Worm (Caenorhabditis elegans): ENCODE measurements around the gene F44E5.2.

F44E5.2 gene

ce11 chrII:11751615-11752174, 14.9 kb upstream of the F44E5.2 start:
- no peak for TF ChIP-seq egl-27 (tag; optimal IDR thresholded peaks at IDR 0.05)
- no peak for TF ChIP-seq elt-3 (tag; optimal IDR thresholded peaks at IDR 0.05)
- peak; percentile 52 for TF ChIP-seq lin-39 (tag; optimal IDR thresholded peaks at IDR 0.05)
- no peak for TF ChIP-seq mdl-1 (tag; optimal IDR thresholded peaks at IDR 0.05)
- TF ChIP-seq fkh-2 (tag; optimal IDR thresholded peaks at IDR 0.05), result no peak
- TF ChIP-seq ceh-16 (tag; optimal IDR thresholded peaks at IDR 0.05), result no peak
- no peak for TF ChIP-seq nhr-11 (tag; optimal IDR thresholded peaks at IDR 0.05)
- TF ChIP-seq ceh-28 (tag; optimal IDR thresholded peaks at IDR 0.05), result no peak
- no peak for TF ChIP-seq unc-39 (tag; optimal IDR thresholded peaks at IDR 0.05)
- no peak for TF ChIP-seq nhr-237 (tag; optimal IDR thresholded peaks at IDR 0.05)
- TF ChIP-seq sea-2 (GFP tag; optimal IDR thresholded peaks at IDR 0.05), result peak; percentile 56
- TF ChIP-seq R02D3.7 (tag; optimal IDR thresholded peaks at IDR 0.05), result no peak
- TF ChIP-seq pqm-1 (tag; optimal IDR thresholded peaks at IDR 0.05), result no peak
- TF ChIP-seq lsy-12 (tag; optimal IDR thresholded peaks at IDR 0.05), result no peak
- no peak for TF ChIP-seq nhr-43 (tag; optimal IDR thresholded peaks at IDR 0.05; ENCODE audit: poor library complexity, severe bottlenecking)
- peak; percentile 72 for TF ChIP-seq nfya-1 (tag; optimal IDR thresholded peaks at IDR 0.05; ENCODE audit: insufficient read depth)
- peak; percentile 29 for TF ChIP-seq lin-15B (tag; optimal IDR thresholded peaks at IDR 0.05)
- TF ChIP-seq elt-1 (tag; optimal IDR thresholded peaks at IDR 0.05), result no peak
- peak; percentile 68 for TF ChIP-seq hmg-11 (tag; optimal IDR thresholded peaks at IDR 0.05)
- TF ChIP-seq unc-62 (GFP tag; optimal IDR thresholded peaks at IDR 0.05), result peak; percentile 33

ce11 chrII:11753186-11753585, 13.4 kb upstream of the F44E5.2 start:
- TF ChIP-seq lin-39 (tag; optimal IDR thresholded peaks at IDR 0.05) (no peak), snpc-4 (tag; optimal IDR thresholded peaks at IDR 0.05) (peak; percentile 58)

- peak; percentile 65 for TF ChIP-seq fos-1 (tag; optimal IDR thresholded peaks at IDR 0.05)
- peak; percentile 80 for TF ChIP-seq nhr-25 (tag; optimal IDR thresholded peaks at IDR 0.05)
- TF ChIP-seq mdl-1 (tag; optimal IDR thresholded peaks at IDR 0.05), result no peak
- no peak for TF ChIP-seq nhr-12 (tag; optimal IDR thresholded peaks at IDR 0.05)
- peak in 1 of 2 experiments; percentile 11 for TF ChIP-seq eor-1 (tag; optimal IDR thresholded peaks at IDR 0.05)
- TF ChIP-seq ZK546.5 (tag; optimal IDR thresholded peaks at IDR 0.05), result no peak
- TF ChIP-seq ama-1 (optimal IDR thresholded peaks at IDR 0.05), result peak; percentile 100
- TF ChIP-seq lin-39 (tag; optimal IDR thresholded peaks at IDR 0.05), result peak; percentile 68
- TF ChIP-seq lsy-12 (tag; optimal IDR thresholded peaks at IDR 0.05), result no peak
- TF ChIP-seq fkh-2 (tag; optimal IDR thresholded peaks at IDR 0.05), result no peak
- no peak for TF ChIP-seq nhr-67 (tag; optimal IDR thresholded peaks at IDR 0.05)
- TF ChIP-seq egl-27 (tag; optimal IDR thresholded peaks at IDR 0.05), result no peak
- TF ChIP-seq sea-2 (GFP tag; optimal IDR thresholded peaks at IDR 0.05), result no peak
- no peak for TF ChIP-seq nhr-23 (tag; optimal IDR thresholded peaks at IDR 0.05)
- peak; percentile 94 for TF ChIP-seq pha-4 (tag; optimal IDR thresholded peaks at IDR 0.05)
- no peak for TF ChIP-seq pqm-1 (tag; optimal IDR thresholded peaks at IDR 0.05)
- TF ChIP-seq nhr-43 (tag; optimal IDR thresholded peaks at IDR 0.05; ENCODE audit: poor library complexity, severe bottlenecking), result no peak
- TF ChIP-seq mml-1 (tag; optimal IDR thresholded peaks at IDR 0.05), result no peak
- no peak for TF ChIP-seq hmg-11 (tag; optimal IDR thresholded peaks at IDR 0.05)
- no peak for TF ChIP-seq egl-5 (tag; optimal IDR thresholded peaks at IDR 0.05)
- TF ChIP-seq elt-1 (tag; optimal IDR thresholded peaks at IDR 0.05), result no peak
- TF ChIP-seq snpc-4 (tag; optimal IDR thresholded peaks at IDR 0.05), result peak; percentile 77
- TF ChIP-seq nfya-1 (tag; optimal IDR thresholded peaks at IDR 0.05; ENCODE audit: insufficient read depth), result peak; percentile 83
- TF ChIP-seq tbx-2 (tag; optimal IDR thresholded peaks at IDR 0.05), result peak; percentile 54
- TF ChIP-seq ceh-9 (tag; optimal IDR thresholded peaks at IDR 0.05), result no peak
- no peak for TF ChIP-seq skn-1 (tag; optimal IDR thresholded peaks at IDR 0.05)
- TF ChIP-seq elt-2 (tag; optimal IDR thresholded peaks at IDR 0.05), result peak; percentile 29
- no peak for TF ChIP-seq unc-39 (tag; optimal IDR thresholded peaks at IDR 0.05)
- TF ChIP-seq ceh-82 (tag; optimal IDR thresholded peaks at IDR 0.05), result no peak
- no peak for TF ChIP-seq ztf-11 (tag; optimal IDR thresholded peaks at IDR 0.05)
- no peak for TF ChIP-seq aly-2 (tag; optimal IDR thresholded peaks at IDR 0.05)
- peak; percentile 83 for TF ChIP-seq ztf-4 (tag; optimal IDR thresholded peaks at IDR 0.05)
- TF ChIP-seq ceh-16 (tag; optimal IDR thresholded peaks at IDR 0.05), result peak; percentile 67
Measured at ce11 chrII:11756684-11757107, 9.9 kb upstream of the F44E5.2 start.

Data from whole organism, L3 larva.